Worm (Caenorhabditis elegans): ENCODE data around the gene Y32H12A.1.

Y32H12A.1 gene

ce11 chrIII:5349250-5349649 is 12.8 kb upstream of the Y32H12A.1 start, which contains the start of gene thoc-5 (continued):
- no peak for TF ChIP-seq elt-1 (tag; optimal IDR thresholded peaks at IDR 0.05)
- peak; percentile 57 for TF ChIP-seq snpc-4 (tag; optimal IDR thresholded peaks at IDR 0.05)
- peak; percentile 72 for TF ChIP-seq unc-55 (GFP tag; optimal IDR thresholded peaks at IDR 0.05)
- no peak for TF ChIP-seq zag-1 (tag; optimal IDR thresholded peaks at IDR 0.05)
- TF ChIP-seq ztf-1 (GFP tag; conservative IDR thresholded peaks at IDR 0.05), result no peak
- no peak for TF ChIP-seq nhr-23 (tag; optimal IDR thresholded peaks at IDR 0.05)
- TF ChIP-seq sma-9 (GFP tag; optimal IDR thresholded peaks at IDR 0.05), result peak; percentile 93
- TF ChIP-seq sma-9 (tag; optimal IDR thresholded peaks at IDR 0.05), result no peak
- TF ChIP-seq ztf-11 (tag; optimal IDR thresholded peaks at IDR 0.05), result no peak
- TF ChIP-seq unc-62 (GFP tag; optimal IDR thresholded peaks at IDR 0.05), result no peak
- TF ChIP-seq ZK546.5 (tag; optimal IDR thresholded peaks at IDR 0.05), result no peak
- TF ChIP-seq ztf-4 (tag; optimal IDR thresholded peaks at IDR 0.05), result peak; percentile 60
- TF ChIP-seq sma-3 (GFP tag; optimal IDR thresholded peaks at IDR 0.05), result peak; percentile 90
- TF ChIP-seq nhr-129 (tag; optimal IDR thresholded peaks at IDR 0.05), result peak; percentile 54
- peak; percentile 67 for TF ChIP-seq egl-27 (tag; optimal IDR thresholded peaks at IDR 0.05)
- TF ChIP-seq C34F6.9 (tag; optimal IDR thresholded peaks at IDR 0.05), result peak; percentile 77
- TF ChIP-seq unc-39 (tag; optimal IDR thresholded peaks at IDR 0.05), result no peak
- no peak for TF ChIP-seq dmd-4 (tag; optimal IDR thresholded peaks at IDR 0.05)
- TF ChIP-seq crh-2 (tag; optimal IDR thresholded peaks at IDR 0.05), result peak; percentile 76
- no peak for TF ChIP-seq lin-39 (tag; optimal IDR thresholded peaks at IDR 0.05)
- TF ChIP-seq nhr-77 (tag; optimal IDR thresholded peaks at IDR 0.05), result no peak
- TF ChIP-seq ceh-82 (tag; optimal IDR thresholded peaks at IDR 0.05), result no peak
- peak; percentile 71 for TF ChIP-seq lin-13 (GFP tag; optimal IDR thresholded peaks at IDR 0.05)
- TF ChIP-seq nhr-11 (tag; optimal IDR thresholded peaks at IDR 0.05), result no peak

DNA sequence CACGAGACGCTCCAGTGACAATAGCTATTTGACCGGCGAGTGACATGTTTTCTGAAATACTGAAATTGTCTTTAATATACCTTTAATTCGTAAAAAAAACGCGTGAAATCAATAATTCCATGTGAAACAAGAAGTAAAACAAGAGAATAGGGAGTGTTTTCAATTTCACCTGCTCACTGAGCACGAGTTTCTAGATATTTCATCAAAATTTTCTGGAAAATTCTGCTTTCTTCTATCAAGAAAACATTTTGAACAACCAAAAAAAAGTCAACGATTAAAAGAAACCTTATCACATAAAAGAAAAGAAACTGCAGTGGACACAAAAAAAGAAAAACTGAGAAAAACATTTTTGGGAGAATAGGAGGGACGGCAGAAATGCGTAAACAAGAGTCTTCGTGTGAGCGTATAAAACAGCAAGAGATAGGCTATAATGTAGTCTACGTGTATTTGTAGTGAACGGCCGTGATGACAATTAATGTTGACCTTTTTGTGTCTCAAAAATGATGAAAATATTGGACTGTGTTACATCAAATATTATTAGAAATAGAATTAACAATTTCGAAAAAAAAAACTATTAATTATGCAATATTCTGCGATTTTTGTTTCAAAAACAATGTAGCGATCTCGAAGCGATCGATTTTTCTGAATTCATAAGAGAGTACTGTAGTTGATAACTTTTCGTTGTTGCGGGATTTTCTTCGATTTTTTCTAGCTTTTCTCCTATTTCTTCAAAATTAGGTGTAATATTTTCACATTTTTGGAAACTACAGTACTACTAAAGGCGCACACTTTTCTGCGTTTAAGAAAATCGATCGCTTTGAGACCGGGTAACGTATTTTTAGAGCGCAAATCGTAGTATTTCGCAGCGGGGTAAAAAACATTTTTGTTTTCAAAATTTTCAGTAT is 6.2 kb downstream of the Y32H12A.1 start, which contains the start of gene dhs-9:
TSS of gene dhs-9 (minus strand) at position 51 of the 905 bp plus-strand sequence.
- no peak for TF ChIP-seq lin-39 (tag; optimal IDR thresholded peaks at IDR 0.05)
- peak in 1 of 2 experiments; percentile 45 for TF ChIP-seq lsy-2 (tag; optimal IDR thresholded peaks at IDR 0.05)
- no peak for TF ChIP-seq mdl-1 (tag; optimal IDR thresholded peaks at IDR 0.05)
- peak; percentile 59 for TF ChIP-seq nhr-25 (tag; optimal IDR thresholded peaks at IDR 0.05)
- TF ChIP-seq fos-1 (tag; optimal IDR thresholded peaks at IDR 0.05), result peak; percentile 8
- TF ChIP-seq unc-55 (GFP tag; optimal IDR thresholded peaks at IDR 0.05), result peak; percentile 4
- peak; percentile 48 for TF ChIP-seq crh-2 (tag; optimal IDR thresholded peaks at IDR 0.05)
- TF ChIP-seq F13H6.1 (tag; optimal IDR thresholded peaks at IDR 0.05), result peak; percentile 33
- TF ChIP-seq C34F6.9 (tag; optimal IDR thresholded peaks at IDR 0.05), result peak; percentile 21
- TF ChIP-seq zag-1 (tag; optimal IDR thresholded peaks at IDR 0.05), result no peak
- no peak for TF ChIP-seq elt-3 (tag; optimal IDR thresholded peaks at IDR 0.05)
- peak; percentile 56 for TF ChIP-seq gmeb-1 (tag; optimal IDR thresholded peaks at IDR 0.05)
- peak; percentile 61 for TF ChIP-seq nhr-129 (tag; optimal IDR thresholded peaks at IDR 0.05)
- TF ChIP-seq skn-1 (tag; optimal IDR thresholded peaks at IDR 0.05), result peak; percentile 85
- TF ChIP-seq nhr-23 (tag; optimal IDR thresholded peaks at IDR 0.05), result no peak

- TF ChIP-seq ztf-11 (tag; optimal IDR thresholded peaks at IDR 0.05), result no peak
- TF ChIP-seq nhr-237 (tag; optimal IDR thresholded peaks at IDR 0.05), result no peak
- TF ChIP-seq unc-55 (GFP tag; optimal IDR thresholded peaks at IDR 0.05), result peak; percentile 92
- peak; percentile 22 for TF ChIP-seq mab-5 (tag; optimal IDR thresholded peaks at IDR 0.05)
Measured at ce11 chrIII:5371226-5371926, 9.4 kb downstream of the Y32H12A.1 start, which contains the start of gene szy-2. Gene szy-2 (minus strand): TSS chrIII:5371276.

- peak; percentile 66 for TF ChIP-seq nhr-129 (tag; optimal IDR thresholded peaks at IDR 0.05)
- TF ChIP-seq egl-27 (tag; optimal IDR thresholded peaks at IDR 0.05), result no peak
- no peak for TF ChIP-seq nhr-12 (tag; optimal IDR thresholded peaks at IDR 0.05)
- peak; percentile 22 for TF ChIP-seq F13H6.1 (tag; optimal IDR thresholded peaks at IDR 0.05)
- TF ChIP-seq lsy-2 (tag; optimal IDR thresholded peaks at IDR 0.05), result peak in 1 of 2 experiments; percentile 24
Measured at ce11 chrIII:5372884-5373283, 10.9 kb downstream of the Y32H12A.1 start.
